Worm (Caenorhabditis elegans) whole organism, late embryonic: ENCODE measurements around the gene Y73C8C.4.
"Not testable (repeated sequence)": the region's sequence is repeated elsewhere in the genome, so short reads cannot be mapped to it uniquely, and the experiment has no call there.

Experiments used
- C38D4.7 ChIP-seq: fragments of 200-800 bp; sonication (Bioruptor generic); optimal IDR thresholded peaks from 2 replicates; lab custom pipeline; 2018; ENCODE audit warnings: mild to moderate bottlenecking, missing genetic modification characterization, moderate library complexity, missing compliant biosample characterization
- F13H6.1 ChIP-seq: sonication (generic microtip); optimal IDR thresholded peaks from 2 replicates; lab custom pipeline; 2016; ENCODE audit warnings: missing genetic modification characterization, missing compliant biosample characterization
- K02D7.2 ChIP-seq: sonication (generic microtip); optimal IDR thresholded peaks from 2 replicates; lab custom pipeline; 2017; ENCODE audit warnings: mild to moderate bottlenecking, missing genetic modification characterization, missing compliant biosample characterization
- ceh-14 ChIP-seq: sonication (generic microtip); optimal IDR thresholded peaks from 2 replicates; lab custom pipeline; 2016; ENCODE audit warnings: missing genotype, missing genetic modification characterization, missing compliant biosample characterization
- ceh-19 ChIP-seq: fragments of 200-800 bp; sonication (Bioruptor generic); optimal IDR thresholded peaks from 2 replicates; lab custom pipeline; 2018; ENCODE audit warnings: mild to moderate bottlenecking, missing genetic modification characterization, missing compliant biosample characterization
- ceh-2 ChIP-seq: sonication (generic microtip); optimal IDR thresholded peaks from 2 replicates; lab custom pipeline; 2016; ENCODE audit warnings: missing genotype, missing genetic modification characterization, missing compliant biosample characterization
- ceh-22 ChIP-seq: sonication (generic microtip); optimal IDR thresholded peaks from 2 replicates; lab custom pipeline; 2017; ENCODE audit warnings: missing biosample characterization, missing genetic modification characterization
- ceh-34 ChIP-seq: sonication (generic microtip); optimal IDR thresholded peaks from 2 replicates; lab custom pipeline; 2016; ENCODE audit warnings: mild to moderate bottlenecking, missing genetic modification characterization, missing compliant biosample characterization
- ceh-45 ChIP-seq: fragments of 200-800 bp; sonication (Bioruptor generic); IDR thresholded peaks from 2 replicates; pipeline ENCODE4 v1.3.6; 2022; ENCODE audit warnings: missing genetic modification reagents, missing genetic modification characterization, missing compliant biosample characterization
- ceh-48 ChIP-seq: sonication (generic microtip); optimal IDR thresholded peaks from 2 replicates; lab custom pipeline; 2016; ENCODE audit warnings: missing genetic modification characterization, inconsistent platforms, missing compliant biosample characterization
- che-1 ChIP-seq: sonication (generic microtip); optimal IDR thresholded peaks from 2 replicates; lab custom pipeline; 2016; ENCODE audit warnings: mild to moderate bottlenecking, missing genetic modification characterization, missing compliant biosample characterization
- dmd-4 ChIP-seq: sonication (generic microtip); optimal IDR thresholded peaks from 2 replicates; lab custom pipeline; 2016; ENCODE audit warnings: borderline replicate concordance, missing genetic modification characterization, missing compliant biosample characterization
- eyg-1 ChIP-seq: sonication (generic microtip); optimal IDR thresholded peaks from 2 replicates; lab custom pipeline; 2016; ENCODE audit warnings: missing genotype, missing genetic modification characterization, missing compliant biosample characterization
- fax-1 ChIP-seq: sonication (generic microtip); optimal IDR thresholded peaks from 2 replicates; lab custom pipeline; 2016; ENCODE audit warnings: missing genotype, missing genetic modification characterization, missing compliant biosample characterization
- fkh-6 ChIP-seq: sonication (generic microtip); optimal IDR thresholded peaks from 2 replicates; lab custom pipeline; 2016; ENCODE audit warnings: missing genetic modification characterization, missing compliant biosample characterization
- gmeb-2 ChIP-seq: sonication (generic microtip); optimal IDR thresholded peaks from 2 replicates; lab custom pipeline; 2016; ENCODE audit warnings: missing genetic modification characterization, inconsistent platforms, missing compliant biosample characterization
- hlh-13 ChIP-seq: fragments of 200-800 bp; sonication (Bioruptor generic); optimal IDR thresholded peaks from 2 replicates; lab custom pipeline; 2018; ENCODE audit warnings: mild to moderate bottlenecking, missing genetic modification characterization, missing compliant biosample characterization
- hlh-15 ChIP-seq: sonication (generic microtip); optimal IDR thresholded peaks from 2 replicates; lab custom pipeline; 2016; ENCODE audit warnings: missing genetic modification characterization, missing compliant biosample characterization
- hlh-8 ChIP-seq: sonication (generic microtip); optimal IDR thresholded peaks from 2 replicates; lab custom pipeline; 2016; ENCODE audit warnings: missing genotype, missing genetic modification characterization, missing compliant biosample characterization
- lim-6 ChIP-seq: sonication (generic microtip); optimal IDR thresholded peaks from 2 replicates; lab custom pipeline; 2016; ENCODE audit warnings: missing genetic modification characterization, missing compliant biosample characterization
- lin-11 ChIP-seq: fragments of 200-800 bp; sonication (Bioruptor generic); optimal IDR thresholded peaks from 2 replicates; lab custom pipeline; 2018; ENCODE audit warnings: mild to moderate bottlenecking, missing genetic modification characterization, missing compliant biosample characterization
- nfya-1 ChIP-seq: sonication (generic microtip); optimal IDR thresholded peaks from 2 replicates; lab custom pipeline; 2017; ENCODE audit warnings: missing genetic modification characterization, mild to moderate bottlenecking, missing compliant biosample characterization, antibody characterized with exemption, moderate library complexity
- nhr-232 ChIP-seq: sonication (generic microtip); optimal IDR thresholded peaks from 2 replicates; lab custom pipeline; 2016; ENCODE audit warnings: missing genetic modification characterization, missing compliant biosample characterization
- npax-4 ChIP-seq: sonication (generic microtip); optimal IDR thresholded peaks from 2 replicates; lab custom pipeline; 2016; ENCODE audit warnings: missing genetic modification characterization, missing compliant biosample characterization
- pha-2 ChIP-seq: sonication (generic microtip); optimal IDR thresholded peaks from 2 replicates; lab custom pipeline; 2017; ENCODE audit warnings: mild to moderate bottlenecking, missing genetic modification characterization, missing compliant biosample characterization
- pha-4 ChIP-seq: fragments of 150-350 bp; optimal IDR thresholded peaks from 2 replicates; lab custom pipeline; 2018; ENCODE audit warnings: missing biosample characterization, missing genetic modification reagents, missing genetic modification characterization
- sdc-2 ChIP-seq: sonication (generic microtip); optimal IDR thresholded peaks from 2 replicates; lab custom pipeline; 2016; ENCODE audit warnings: missing genotype, missing genetic modification characterization, missing compliant biosample characterization
- sox-2 ChIP-seq: fragments of 200-800 bp; sonication (Bioruptor generic); IDR thresholded peaks from 2 replicates; pipeline ENCODE4 v1.3.6; 2022; ENCODE audit warnings: missing genetic modification reagents, missing genetic modification characterization, missing compliant biosample characterization
- tbx-7 ChIP-seq: sonication (generic microtip); optimal IDR thresholded peaks from 2 replicates; lab custom pipeline; 2016; ENCODE audit warnings: missing genotype, missing genetic modification characterization, missing compliant biosample characterization
- ttx-3 ChIP-seq: sonication (generic microtip); optimal IDR thresholded peaks from 2 replicates; lab custom pipeline; 2016; ENCODE audit warnings: missing genetic modification reagents, missing genetic modification characterization, missing compliant biosample characterization
- unc-3 ChIP-seq, 2 experiments: fragments of 200-800 bp in 1 of 2; sonication (Bioruptor generic) in 1 of 2; sonication (generic microtip) in 1 of 2; conservative IDR thresholded peaks in 1 of 2; optimal IDR thresholded peaks in 1 of 2; 2 replicates each; pipeline versions ENCODE4 v1.3.6 to Lab custom; 2016 to 2022; ENCODE audit warnings: missing compliant biosample characterization in 2 of 2, missing genetic modification characterization in 2 of 2, missing genetic modification reagents in 1 of 2
- zip-5 ChIP-seq: sonication (generic microtip); optimal IDR thresholded peaks from 2 replicates; lab custom pipeline; 2016; ENCODE audit warnings: missing genetic modification characterization, missing compliant biosample characterization

The Y73C8C.4 gene

DNA sequence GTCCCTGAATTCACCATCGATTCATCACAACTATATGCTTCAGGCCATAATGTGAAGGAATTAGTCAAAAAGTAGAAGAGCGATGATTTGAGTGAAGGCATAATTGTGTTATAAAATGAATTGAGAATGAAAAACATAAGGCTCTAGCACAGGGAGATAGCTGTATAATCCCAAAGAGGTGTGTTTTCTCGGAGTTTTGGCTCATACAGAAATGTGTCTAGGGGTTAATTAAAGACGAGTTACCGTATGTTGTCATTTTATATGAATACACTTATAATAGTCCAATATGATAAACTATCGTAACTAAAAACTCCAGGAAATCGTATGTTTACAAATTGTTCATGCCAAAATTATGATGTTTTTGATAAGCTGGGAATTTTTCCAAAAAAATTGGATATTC, 21.2 kb downstream of the Y73C8C.4 start, which contains the start of gene srt-5:
TSS of gene srt-5 (minus strand) at position 101 of the 400 bp plus-strand sequence.
- no peak for TF ChIP-seq ceh-2 (tag; lab: Kevin White, UChicago)
- TF ChIP-seq eyg-1 (tag; lab: Kevin White, UChicago) = no peak

DNA sequence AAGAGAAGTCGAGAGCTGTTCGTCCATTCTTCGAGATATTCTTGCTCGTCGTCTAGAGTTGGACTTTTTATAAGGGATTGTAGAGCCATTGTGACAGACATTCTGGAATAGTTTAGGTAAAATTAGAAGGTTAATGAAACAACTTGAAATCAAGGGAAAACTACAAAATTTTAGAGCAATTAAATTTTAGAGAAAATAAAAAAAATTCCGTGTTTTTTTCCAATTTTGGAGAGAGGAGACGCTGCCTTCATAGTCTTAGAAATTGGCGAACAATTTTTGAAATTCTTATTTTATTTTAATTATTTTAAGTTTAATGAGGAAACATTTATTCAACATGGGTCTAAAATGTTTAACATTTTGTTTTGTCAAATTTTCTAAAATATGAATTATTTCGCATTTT, 30.4 kb downstream of the Y73C8C.4 start, which contains the start of gene C50H11.13:
TSS of gene C50H11.13 (minus strand) at position 101 of the 400 bp plus-strand sequence.
- no peak for TF ChIP-seq ceh-45 (GFP tag; lab: Robert Waterston, UW)
- no peak for TF ChIP-seq lin-11 (tag; lab: Kevin White, UChicago)
- TF ChIP-seq hlh-15 = no peak
- TF ChIP-seq ceh-22 (tag; lab: Kevin White, UChicago) = no peak
- no peak for TF ChIP-seq ttx-3
- no peak for TF ChIP-seq fkh-6 (tag; lab: Kevin White, UChicago)
- no peak for TF ChIP-seq F13H6.1 (tag; lab: Kevin White, UChicago)
- no peak for TF ChIP-seq pha-4 (tag; lab: Kevin White, UChicago)
- no peak for TF ChIP-seq zip-5 (tag; lab: Kevin White, UChicago)
- TF ChIP-seq eyg-1 (tag; lab: Kevin White, UChicago) = no peak
- TF ChIP-seq gmeb-2 (tag; lab: Kevin White, UChicago) = no peak
- no peak for TF ChIP-seq ceh-34 (tag; lab: Kevin White, UChicago)
- no peak for TF ChIP-seq tbx-7 (tag; lab: Kevin White, UChicago)
- TF ChIP-seq, all 69 proteins: peak for 0

- TF ChIP-seq npax-4 (tag; lab: Kevin White, UChicago) = no peak
- TF ChIP-seq hlh-13 = no peak
- TF ChIP-seq unc-3 (GFP tag; conservative IDR thresholded peaks at IDR 0.05; lab: Robert Waterston, UW) = no peak
- TF ChIP-seq unc-3 (tag; optimal IDR thresholded peaks at IDR 0.05; lab: Kevin White, UChicago) = no peak
- TF ChIP-seq che-1 (tag; lab: Kevin White, UChicago) = no peak
- TF ChIP-seq ceh-14 (tag; lab: Kevin White, UChicago) = no peak
- no peak for TF ChIP-seq dmd-4 (tag; lab: Kevin White, UChicago)
These were observed 32.8 kb downstream of the Y73C8C.4 start, which contains the start of gene str-40 for ce11 chrV:3069101-3069500. Gene str-40, minus strand, starts transcription at chrV:3069201.

DNA sequence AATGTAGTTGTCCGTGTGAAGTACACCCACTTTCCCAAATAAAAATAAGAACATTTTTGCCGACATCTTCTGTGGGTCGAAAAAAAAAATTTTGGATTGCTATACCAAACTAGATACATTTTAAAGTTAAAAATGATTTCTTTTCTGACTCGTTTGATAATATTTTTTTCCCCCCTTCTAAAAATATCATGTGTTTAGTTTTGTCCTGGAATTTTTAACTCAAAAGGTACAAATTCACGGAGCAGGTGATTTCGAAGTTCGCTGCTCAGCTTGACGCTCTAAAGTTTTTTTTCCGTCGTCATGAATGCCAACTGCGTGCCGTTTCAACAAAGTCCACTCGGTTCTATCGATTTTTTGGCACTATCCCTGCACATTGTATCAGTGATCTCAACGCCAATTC, 36.0 kb downstream of the Y73C8C.4 start, which contains the start of gene srh-185:
TSS of gene srh-185 (plus strand) at position 301 of the 400 bp plus-strand sequence.
- no peak for TF ChIP-seq nhr-232 (tag; lab: Kevin White, UChicago)
- TF ChIP-seq gmeb-2 (tag; lab: Kevin White, UChicago) = no peak
- no peak for TF ChIP-seq nfya-1 (tag; lab: Kevin White, UChicago)
- no peak for TF ChIP-seq ceh-34 (tag; lab: Kevin White, UChicago)
- no peak for TF ChIP-seq zip-5 (tag; lab: Kevin White, UChicago)
- no peak for TF ChIP-seq ttx-3
- TF ChIP-seq sdc-2 (tag; lab: Kevin White, UChicago) = no peak
- TF ChIP-seq che-1 (tag; lab: Kevin White, UChicago) = no peak
- TF ChIP-seq tbx-7 (tag; lab: Kevin White, UChicago) = no peak
- TF ChIP-seq eyg-1 (tag; lab: Kevin White, UChicago) = no peak
- no peak for TF ChIP-seq lim-6
- TF ChIP-seq ceh-48 (tag; lab: Kevin White, UChicago) = no peak
- no peak for TF ChIP-seq pha-2 (tag; lab: Kevin White, UChicago)
- no peak for TF ChIP-seq ceh-19 (GFP tag; lab: Kevin White, UChicago)
- no peak for TF ChIP-seq hlh-8 (tag; lab: Kevin White, UChicago)
- TF ChIP-seq K02D7.2 (tag; lab: Kevin White, UChicago) = no peak
- TF ChIP-seq C38D4.7 (GFP tag; lab: Kevin White, UChicago) = no peak

DNA sequence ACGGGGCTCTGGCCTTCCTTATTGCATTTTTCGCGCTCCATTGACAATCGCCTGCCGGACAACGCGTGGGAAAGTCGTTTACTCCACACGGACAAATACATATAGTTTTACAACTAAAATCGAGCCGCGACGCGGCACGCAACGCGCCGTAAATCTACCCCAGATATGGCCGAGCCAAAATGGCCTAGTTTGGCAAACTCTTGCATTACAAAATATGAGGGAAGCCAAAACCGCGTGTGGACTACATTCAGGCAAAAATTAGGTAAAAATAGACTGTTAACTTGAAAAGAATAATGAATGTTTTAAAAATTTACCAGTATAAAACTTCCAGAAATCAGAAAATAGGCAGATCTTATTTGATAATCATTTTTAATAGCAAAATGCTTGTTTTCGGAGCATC, 37.5 kb downstream of the Y73C8C.4 start, which contains the start of gene srt-16:
TSS of gene srt-16 (minus strand) at position 101 of the 400 bp plus-strand sequence.
- TF ChIP-seq ceh-2 (tag; lab: Kevin White, UChicago); sox-2 (GFP tag; lab: Robert Waterston, UW); fax-1: not testable (repeated sequence)
